Worm (Caenorhabditis elegans) whole organism, young adult: ENCODE results near the gene C27F2.4.

Experiments used
- B0019.2 ChIP-seq: fragments of 200-800 bp; sonication (Bioruptor generic); conservative IDR thresholded peaks from 2 replicates; pipeline ENCODE4 v1.3.6; 2022; ENCODE audit warnings: missing genetic modification reagents, missing genetic modification characterization, missing compliant biosample characterization
- D2030.7 ChIP-seq: fragments of 200-800 bp; sonication (Bioruptor generic); IDR thresholded peaks from 2 replicates; pipeline ENCODE4 v1.3.6; 2022; ENCODE audit warnings: missing genetic modification reagents, missing genetic modification characterization, missing compliant biosample characterization
- K12H6.12 ChIP-seq: fragments of 200-800 bp; sonication (Bioruptor generic); optimal IDR thresholded peaks from 2 replicates; lab custom pipeline; 2018; ENCODE audit warnings: mild to moderate bottlenecking, missing genetic modification characterization, missing compliant biosample characterization
- T07F8.4 ChIP-seq: sonication (generic microtip); optimal IDR thresholded peaks from 2 replicates; lab custom pipeline; 2016; ENCODE audit warnings: mild to moderate bottlenecking, missing genetic modification characterization, moderate library complexity, missing compliant biosample characterization
- Y53G8AR.9 ChIP-seq: fragments of 200-800 bp; sonication (Bioruptor generic); conservative IDR thresholded peaks from 2 replicates; pipeline ENCODE4 v1.3.6; 2022; ENCODE audit warnings: missing genetic modification reagents, missing genetic modification characterization, missing compliant biosample characterization
- Y95B8A.8 ChIP-seq: fragments of 200-800 bp; sonication (Bioruptor generic); IDR thresholded peaks from 2 replicates; pipeline ENCODE4 v1.3.6; 2022; ENCODE audit warnings: missing genetic modification reagents, missing genetic modification characterization, missing compliant biosample characterization
- ZK185.1 ChIP-seq: sonication (generic microtip); optimal IDR thresholded peaks from 2 replicates; lab custom pipeline; 2016; ENCODE audit warnings: mild to moderate bottlenecking, missing genetic modification characterization, missing compliant biosample characterization; ENCODE audit not compliant: poor library complexity, severe bottlenecking
- ama-1 ChIP-seq, 3 experiments: fragments of 150-350 bp in 1 of 3; sonication (generic microtip) in 2 of 3; optimal IDR thresholded peaks; 2 replicates each; lab custom pipeline; 2014 to 2018; ENCODE audit warnings: missing biosample characterization in 2 of 3, missing genetic modification characterization in 2 of 3, missing genetic modification reagents in 2 of 3
- atf-7 ChIP-seq: sonication (generic microtip); optimal IDR thresholded peaks from 2 replicates; lab custom pipeline; 2017; ENCODE audit warnings: mild to moderate bottlenecking, missing genetic modification characterization, missing compliant biosample characterization
- attf-5 ChIP-seq: fragments of 200-800 bp; sonication (Bioruptor generic); optimal IDR thresholded peaks from 2 replicates; lab custom pipeline; 2018; ENCODE audit warnings: mild to moderate bottlenecking, missing genetic modification characterization, missing compliant biosample characterization
- bed-1 ChIP-seq: fragments of 200-800 bp; sonication (Bioruptor generic); IDR thresholded peaks from 2 replicates; pipeline ENCODE4 v1.3.6; 2022; ENCODE audit warnings: missing genetic modification reagents, missing genetic modification characterization, missing compliant biosample characterization
- ceh-100 ChIP-seq: fragments of 200-800 bp; sonication (Bioruptor generic); IDR thresholded peaks from 2 replicates; pipeline ENCODE4 v1.3.6; 2022; ENCODE audit warnings: missing genetic modification reagents, missing genetic modification characterization, missing compliant biosample characterization
- ceh-27 ChIP-seq: fragments of 200-800 bp; sonication (Bioruptor generic); optimal IDR thresholded peaks from 2 replicates; lab custom pipeline; 2018; ENCODE audit warnings: mild to moderate bottlenecking, missing genetic modification characterization, moderate library complexity, missing compliant biosample characterization
- ceh-58 ChIP-seq: fragments of 200-800 bp; sonication (Bioruptor generic); IDR thresholded peaks from 2 replicates; pipeline ENCODE4 v1.3.6; 2022; ENCODE audit warnings: missing genetic modification characterization, missing compliant biosample characterization
- ceh-79 ChIP-seq: sonication (generic microtip); optimal IDR thresholded peaks from 2 replicates; lab custom pipeline; 2017; ENCODE audit warnings: mild to moderate bottlenecking, missing genetic modification characterization, missing compliant biosample characterization
- dpl-1 ChIP-seq: fragments of 150-350 bp; optimal IDR thresholded peaks from 2 replicates; lab custom pipeline; 2014; ENCODE audit warnings: missing biosample characterization, missing genetic modification reagents, missing genetic modification characterization
- efl-1 ChIP-seq: fragments of 150-350 bp; optimal IDR thresholded peaks from 2 replicates; lab custom pipeline; 2014; ENCODE audit warnings: missing biosample characterization, missing genetic modification reagents, missing genetic modification characterization
- egrh-3 ChIP-seq: fragments of 200-800 bp; sonication (Bioruptor generic); IDR thresholded peaks from 2 replicates; pipeline ENCODE4 v1.3.6; 2022; ENCODE audit warnings: missing genetic modification reagents, missing genetic modification characterization, missing compliant biosample characterization
- ekl-4 ChIP-seq: fragments of 200-800 bp; sonication (Bioruptor generic); IDR thresholded peaks from 2 replicates; pipeline ENCODE4 v1.3.6; 2022; ENCODE audit warnings: missing genetic modification reagents, missing genetic modification characterization, missing compliant biosample characterization
- ets-4 ChIP-seq: fragments of 200-800 bp; sonication (Bioruptor generic); optimal IDR thresholded peaks from 2 replicates; lab custom pipeline; 2018; ENCODE audit warnings: mild to moderate bottlenecking, missing genetic modification characterization, missing compliant biosample characterization
- hmg-1.2 ChIP-seq: fragments of 200-800 bp; sonication (Bioruptor generic); IDR thresholded peaks from 2 replicates; pipeline ENCODE4 v1.3.6; 2022; ENCODE audit warnings: missing genetic modification reagents, missing genetic modification characterization, missing compliant biosample characterization
- lag-1 ChIP-seq: fragments of 200-800 bp; sonication (Bioruptor generic); IDR thresholded peaks from 2 replicates; pipeline ENCODE4 v1.3.6; 2022; ENCODE audit warnings: missing genetic modification reagents, missing genetic modification characterization, missing compliant biosample characterization
- lin-26 ChIP-seq: fragments of 200-800 bp; sonication (Bioruptor generic); IDR thresholded peaks from 2 replicates; pipeline ENCODE4 v1.3.6; 2022; ENCODE audit warnings: missing genetic modification reagents, missing genetic modification characterization, missing compliant biosample characterization
- lin-35 ChIP-seq, 3 experiments: fragments of 150-350 bp in 2 of 3; sonication (generic microtip) in 1 of 3; optimal IDR thresholded peaks; 2 replicates each; lab custom pipeline; 2014 to 2018; ENCODE audit warnings: missing biosample characterization in 3 of 3, missing genetic modification characterization in 3 of 3, missing genetic modification reagents in 3 of 3
- lsy-27 ChIP-seq: sonication (generic microtip); optimal IDR thresholded peaks from 2 replicates; lab custom pipeline; 2017; ENCODE audit warnings: missing genetic modification characterization, mild to moderate bottlenecking, missing compliant biosample characterization, antibody characterized with exemption, missing genotype, borderline replicate concordance; ENCODE audit not compliant: insufficient read depth
- madf-10 ChIP-seq: sonication (generic microtip); optimal IDR thresholded peaks from 2 replicates; lab custom pipeline; 2016; ENCODE audit warnings: mild to moderate bottlenecking, missing genetic modification characterization, missing compliant biosample characterization
- madf-6 ChIP-seq: fragments of 200-800 bp; sonication (Bioruptor generic); IDR thresholded peaks from 2 replicates; pipeline ENCODE4 v1.3.6; 2022; ENCODE audit warnings: missing genetic modification reagents, missing genetic modification characterization, missing compliant biosample characterization
- madf-8 ChIP-seq: fragments of 200-800 bp; sonication (Bioruptor generic); conservative IDR thresholded peaks from 2 replicates; pipeline ENCODE4 v1.3.6; 2022; ENCODE audit warnings: missing genetic modification reagents, missing genetic modification characterization, missing compliant biosample characterization
- mcd-1 ChIP-seq: fragments of 200-800 bp; sonication (Bioruptor generic); IDR thresholded peaks from 2 replicates; pipeline ENCODE4 v1.3.6; 2022; ENCODE audit warnings: missing genetic modification reagents, missing genetic modification characterization, missing compliant biosample characterization
- mes-4 ChIP-seq: sonication (generic microtip); optimal IDR thresholded peaks from 2 replicates; lab custom pipeline; 2016; ENCODE audit warnings: missing genotype, missing genetic modification characterization, missing compliant biosample characterization
- nhr-179 ChIP-seq: sonication (generic microtip); optimal IDR thresholded peaks from 2 replicates; lab custom pipeline; 2016; ENCODE audit warnings: mild to moderate bottlenecking, missing genetic modification characterization, missing compliant biosample characterization
- nhr-80 ChIP-seq: sonication (generic microtip); optimal IDR thresholded peaks from 2 replicates; lab custom pipeline; 2016; ENCODE audit warnings: missing genetic modification characterization, missing compliant biosample characterization
- pbrm-1 ChIP-seq: fragments of 200-800 bp; sonication (Bioruptor generic); IDR thresholded peaks from 2 replicates; pipeline ENCODE4 v1.3.6; 2022; ENCODE audit warnings: missing genetic modification reagents, missing genetic modification characterization, missing compliant biosample characterization
- pha-4 ChIP-seq: fragments of 150-350 bp; sonication (generic microtip); optimal IDR thresholded peaks from 2 replicates; lab custom pipeline; 2014; ENCODE audit warnings: missing biosample characterization, missing genetic modification reagents, missing genetic modification characterization
- sdz-38 ChIP-seq: sonication (generic microtip); optimal IDR thresholded peaks from 2 replicates; lab custom pipeline; 2016; ENCODE audit warnings: missing genotype, missing genetic modification characterization, missing compliant biosample characterization
- snpc-1.3 ChIP-seq: sonication (generic microtip); optimal IDR thresholded peaks from 2 replicates; lab custom pipeline; 2017; ENCODE audit warnings: missing genetic modification characterization, mild to moderate bottlenecking, missing compliant biosample characterization, antibody characterized with exemption, moderate library complexity, missing genotype, missing genetic modification reagents; ENCODE audit not compliant: insufficient read depth
- snpc-3.4 ChIP-seq: sonication (generic microtip); optimal IDR thresholded peaks from 2 replicates; lab custom pipeline; 2017; ENCODE audit warnings: missing genetic modification characterization, mild to moderate bottlenecking, missing compliant biosample characterization, antibody characterized with exemption, moderate library complexity, missing genotype, missing genetic modification reagents
- somi-1 ChIP-seq: fragments of 200-800 bp; sonication (Bioruptor generic); optimal IDR thresholded peaks from 2 replicates; lab custom pipeline; 2018; ENCODE audit warnings: mild to moderate bottlenecking, missing genetic modification characterization, missing compliant biosample characterization
- tbp1 ChIP-seq: fragments of 200-800 bp; sonication (Bioruptor generic); optimal IDR thresholded peaks from 2 replicates; lab custom pipeline; 2018; ENCODE audit warnings: mild to moderate bottlenecking, missing genetic modification characterization, missing compliant biosample characterization
- tbx-9 ChIP-seq: sonication (generic microtip); optimal IDR thresholded peaks from 2 replicates; lab custom pipeline; 2016; ENCODE audit warnings: borderline replicate concordance, missing genetic modification characterization, inconsistent platforms, missing compliant biosample characterization
- unc-62 ChIP-seq: fragments of 150-350 bp; optimal IDR thresholded peaks from 2 replicates; lab custom pipeline; 2014; ENCODE audit warnings: missing biosample characterization, missing genetic modification reagents, missing genetic modification characterization
- xnd-1 ChIP-seq: sonication (generic microtip); optimal IDR thresholded peaks from 2 replicates; lab custom pipeline; 2016; ENCODE audit warnings: missing genotype, missing genetic modification reagents, missing genetic modification characterization, missing compliant biosample characterization
- zfh-2 ChIP-seq: fragments of 200-800 bp; sonication (Bioruptor generic); conservative IDR thresholded peaks from 2 replicates; pipeline ENCODE4 v1.3.6; 2022; ENCODE audit warnings: missing genetic modification reagents, missing genetic modification characterization, missing compliant biosample characterization
- zim-3 ChIP-seq: sonication (generic microtip); optimal IDR thresholded peaks from 2 replicates; lab custom pipeline; 2017; ENCODE audit warnings: mild to moderate bottlenecking, missing genetic modification characterization, moderate library complexity, missing compliant biosample characterization
- ztf-18 ChIP-seq: sonication (generic microtip); optimal IDR thresholded peaks from 2 replicates; lab custom pipeline; 2016; ENCODE audit warnings: missing genotype, mild to moderate bottlenecking, missing genetic modification characterization, missing compliant biosample characterization
- ztf-28 ChIP-seq: fragments of 200-800 bp; sonication (Bioruptor generic); IDR thresholded peaks from 2 replicates; pipeline ENCODE4 v1.3.6; 2022; ENCODE audit warnings: missing genetic modification reagents, missing genetic modification characterization, missing compliant biosample characterization
- ztf-3 ChIP-seq: fragments of 200-800 bp; sonication (Bioruptor generic); optimal IDR thresholded peaks from 2 replicates; lab custom pipeline; 2018; ENCODE audit warnings: mild to moderate bottlenecking, missing genetic modification characterization, missing compliant biosample characterization
- ztf-6 ChIP-seq: fragments of 200-800 bp; sonication (Bioruptor generic); IDR thresholded peaks from 2 replicates; pipeline ENCODE4 v1.3.6; 2022; ENCODE audit warnings: missing genetic modification reagents, missing genetic modification characterization, missing compliant biosample characterization

Gene C27F2.4

ce11 chrIII:4962886-4963285 lies 2.8 kb upstream of the C27F2.4 start, which contains the start of gene C27F2.9:
Gene C27F2.9, minus strand, starts transcription at chrIII:4963044.
- TF ChIP-seq pbrm-1 (peak; percentile 73), ztf-3 (GFP tag; lab: Kevin White, UChicago) (no peak), lsy-27 (tag; lab: Kevin White, UChicago) (no peak), Y53G8AR.9 (GFP tag; lab: Robert Waterston, UW) (peak; percentile 95), ceh-79 (no peak), T07F8.4 (tag; lab: Kevin White, UChicago) (no peak), snpc-3.4 (peak; percentile 69), unc-62 (no peak), somi-1 (GFP tag; lab: Kevin White, UChicago) (peak; percentile 35), D2030.7 (GFP tag; lab: Robert Waterston, UW) (peak; percentile 62), egrh-3 (GFP tag; lab: Robert Waterston, UW) (0 out of 2 replicates have a peak, but pooled peaks have one; percentile 12), sdz-38 (tag; lab: Kevin White, UChicago) (no peak), tbp1 (GFP tag; lab: Kevin White, UChicago) (no peak), mes-4 (tag; lab: Kevin White, UChicago) (no peak), lin-35 (GFP tag; optimal IDR thresholded peaks at IDR 0.05; lab: Kevin White, UChicago) (peak; percentile 82 to 98 (median 87)), ZK185.1 (peak; percentile 55), madf-6 (GFP tag; lab: Robert Waterston, UW) (no peak), ama-1 (optimal IDR thresholded peaks at IDR 0.05; lab: Kevin White, UChicago) (no peak), ama-1 (GFP tag; optimal IDR thresholded peaks at IDR 0.05; lab: Kevin White, UChicago) (peak in 1 of 2 experiments; percentile 27), lag-1 (GFP tag; lab: Robert Waterston, UW) (no peak), madf-10 (peak; percentile 35), ekl-4 (GFP tag; lab: Robert Waterston, UW) (no peak), ceh-100 (GFP tag; lab: Robert Waterston, UW) (peak; percentile 67; the same call in 1 of the 2 replicates), K12H6.12 (peak; percentile 54), ztf-28 (GFP tag; lab: Robert Waterston, UW) (no peak), tbx-9 (no peak), zim-3 (tag; lab: Kevin White, UChicago) (no peak), ztf-6 (GFP tag; lab: Robert Waterston, UW) (peak; percentile 42; the same call in 1 of the 2 replicates), dpl-1 (GFP tag; lab: Kevin White, UChicago) (peak; percentile 97), pha-4 (peak; percentile 20), lin-26 (GFP tag; lab: Robert Waterston, UW) (no peak), efl-1 (GFP tag; lab: Kevin White, UChicago) (peak; percentile 93), hmg-1.2 (GFP tag; lab: Robert Waterston, UW) (peak; percentile 67), nhr-179 (tag; lab: Kevin White, UChicago) (no peak), bed-1 (no peak), xnd-1 (peak; percentile 67), ets-4 (GFP tag; lab: Kevin White, UChicago) (no peak), nhr-80 (tag; lab: Kevin White, UChicago) (peak; percentile 52), zfh-2 (GFP tag; lab: Robert Waterston, UW) (no peak), atf-7 (tag; lab: Kevin White, UChicago) (no peak), mcd-1 (GFP tag; lab: Robert Waterston, UW) (peak; percentile 90), ceh-58 (GFP tag; lab: Robert Waterston, UW) (no peak), Y95B8A.8 (no peak), ztf-18 (tag; lab: Kevin White, UChicago) (peak; percentile 98), madf-8 (GFP tag; lab: Robert Waterston, UW) (no peak; the same call in 1 of the 2 replicates), B0019.2 (GFP tag; lab: Robert Waterston, UW) (no peak), attf-5 (peak; percentile 91), ceh-27 (GFP tag; lab: Kevin White, UChicago) (peak; percentile 34), snpc-1.3 (tag; lab: Kevin White, UChicago) (peak; percentile 54)
